Fruit fly (Drosophila melanogaster) whole organism, embryonic: ENCODE data around the gene CG17154.

Source experiments
- Ada2b ChIP-seq: fragments of 200-800 bp; sonication (Bioruptor generic); IDR thresholded peaks from 2 replicates; pipeline ENCODE4 v1.3.6; 2022; ENCODE audit warnings: missing biosample characterization, missing genetic modification characterization
- Bgb ChIP-seq: fragments of 200-800 bp; sonication (Bioruptor generic); IDR thresholded peaks from 2 replicates; pipeline ENCODE4 v1.3.6; 2022; ENCODE audit warnings: missing biosample characterization, missing genetic modification characterization; ENCODE audit not compliant: partially characterized antibody
- BtbVII ChIP-seq: fragments of 200-800 bp; sonication (Bioruptor generic); optimal IDR thresholded peaks from 3 replicates; lab custom pipeline; 2017; ENCODE audit warnings: missing biosample characterization, mild to moderate bottlenecking, missing genetic modification characterization
- CG10147 ChIP-seq: fragments of 200-800 bp; sonication (Bioruptor generic); optimal IDR thresholded peaks from 2 replicates; lab custom pipeline; 2019; ENCODE audit warnings: missing biosample characterization, mild to moderate bottlenecking, missing genetic modification characterization, moderate library complexity
- CG10267 ChIP-seq: fragments of 200-800 bp; sonication (Bioruptor generic); optimal IDR thresholded peaks from 2 replicates; lab custom pipeline; 2018; ENCODE audit warnings: missing biosample characterization, mild to moderate bottlenecking, missing genetic modification characterization, moderate library complexity
- CG11696 ChIP-seq: fragments of 200-800 bp; sonication (Bioruptor generic); IDR thresholded peaks from 2 replicates; pipeline ENCODE4 v1.3.6; 2022; ENCODE audit warnings: missing biosample characterization, missing genetic modification characterization
- CG12769 ChIP-seq: fragments of 200-800 bp; sonication (Bioruptor generic); optimal IDR thresholded peaks from 2 replicates; lab custom pipeline; 2019; ENCODE audit warnings: missing biosample characterization, mild to moderate bottlenecking, missing genetic modification characterization, moderate library complexity
- CG13424 ChIP-seq: fragments of 200-800 bp; sonication (Bioruptor generic); optimal IDR thresholded peaks from 2 replicates; lab custom pipeline; 2019; ENCODE audit warnings: missing biosample characterization, mild to moderate bottlenecking, missing genetic modification characterization, moderate library complexity
- CG15269 ChIP-seq: fragments of 200-800 bp; sonication (Bioruptor generic); optimal IDR thresholded peaks from 2 replicates; lab custom pipeline; 2018; ENCODE audit warnings: missing biosample characterization, mild to moderate bottlenecking, missing genetic modification characterization, moderate library complexity
- CG1603 ChIP-seq: fragments of 200-800 bp; sonication (Bioruptor generic); optimal IDR thresholded peaks from 2 replicates; lab custom pipeline; 2019; ENCODE audit warnings: missing biosample characterization, mild to moderate bottlenecking, missing genetic modification characterization, moderate library complexity
- CG16813 ChIP-seq: fragments of 200-800 bp; sonication (Bioruptor generic); IDR thresholded peaks from 3 replicates; pipeline ENCODE4 v1.3.6; 2022; ENCODE audit warnings: missing biosample characterization, missing genetic modification characterization; ENCODE audit not compliant: partially characterized antibody
- CG1832 ChIP-seq: fragments of 200-800 bp; sonication (Bioruptor generic); optimal IDR thresholded peaks from 2 replicates; lab custom pipeline; 2017; ENCODE audit warnings: missing biosample characterization, mild to moderate bottlenecking, missing genetic modification characterization, inconsistent platforms
- CG18764 ChIP-seq: fragments of 200-800 bp; sonication (Bioruptor generic); optimal IDR thresholded peaks from 3 replicates; lab custom pipeline; 2016; ENCODE audit warnings: missing biosample characterization, missing genetic modification characterization
- CG2199 ChIP-seq: fragments of 200-800 bp; sonication (Bioruptor generic); IDR thresholded peaks from 3 replicates; pipeline ENCODE4 v1.3.6; 2022; ENCODE audit warnings: missing biosample characterization, missing genetic modification characterization
- CG31365 ChIP-seq: fragments of 200-800 bp; sonication (Bioruptor generic); optimal IDR thresholded peaks from 2 replicates; lab custom pipeline; 2018; ENCODE audit warnings: missing biosample characterization, mild to moderate bottlenecking, missing genetic modification characterization
- CG33557 ChIP-seq: fragments of 200-800 bp; sonication (Bioruptor generic); optimal IDR thresholded peaks from 2 replicates; lab custom pipeline; 2019; ENCODE audit warnings: missing biosample characterization, mild to moderate bottlenecking, missing genetic modification characterization, moderate library complexity
- CG6175 ChIP-seq: fragments of 200-800 bp; sonication (Bioruptor generic); IDR thresholded peaks from 3 replicates; pipeline ENCODE4 v1.3.6; 2022; ENCODE audit warnings: missing biosample characterization, missing genetic modification characterization
- CTCF ChIP-seq: fragments of 200-800 bp; sonication (Bioruptor generic); optimal IDR thresholded peaks from 2 replicates; lab custom pipeline; 2017; ENCODE audit warnings: missing biosample characterization, mild to moderate bottlenecking, missing genetic modification characterization, moderate library complexity
- Dip3 ChIP-seq: fragments of 200-800 bp; sonication (Bioruptor generic); optimal IDR thresholded peaks from 3 replicates; lab custom pipeline; 2016; ENCODE audit warnings: missing biosample characterization, missing genetic modification characterization
- Drgx ChIP-seq: fragments of 200-800 bp; sonication (Bioruptor generic); IDR thresholded peaks from 2 replicates; pipeline ENCODE4 v1.3.6; 2022; ENCODE audit warnings: missing biosample characterization, missing genetic modification characterization
- Ets97D ChIP-seq: fragments of 200-800 bp; sonication (Bioruptor generic); optimal IDR thresholded peaks from 3 replicates; lab custom pipeline; 2016; ENCODE audit warnings: missing biosample characterization, missing genetic modification characterization
- Hmr ChIP-seq: fragments of 200-800 bp; sonication (Bioruptor generic); optimal IDR thresholded peaks from 3 replicates; lab custom pipeline; 2017; ENCODE audit warnings: mild to moderate bottlenecking, missing biosample characterization, missing genetic modification reagents, missing genetic modification characterization
- MESR4 ChIP-seq: fragments of 200-800 bp; sonication (Bioruptor generic); optimal IDR thresholded peaks from 2 replicates; lab custom pipeline; 2018; ENCODE audit warnings: missing biosample characterization, mild to moderate bottlenecking, missing genetic modification characterization, moderate library complexity
- NFAT ChIP-seq: fragments of 200-800 bp; sonication (Bioruptor generic); IDR thresholded peaks from 2 replicates; pipeline ENCODE4 v1.3.6; 2022; ENCODE audit warnings: missing biosample characterization, missing genetic modification characterization
- Rfx ChIP-seq: fragments of 200-800 bp; sonication (Bioruptor generic); IDR thresholded peaks from 2 replicates; pipeline ENCODE4 v1.3.6; 2022; ENCODE audit warnings: missing biosample characterization, missing genetic modification characterization
- ash1 ChIP-seq: fragments of 200-800 bp; sonication (Bioruptor generic); optimal IDR thresholded peaks from 2 replicates; lab custom pipeline; 2018; ENCODE audit warnings: missing biosample characterization, mild to moderate bottlenecking, missing genetic modification characterization
- crol ChIP-seq: fragments of 200-800 bp; sonication (Bioruptor generic); IDR thresholded peaks from 2 replicates; pipeline ENCODE4 v1.3.6; 2022; ENCODE audit warnings: missing biosample characterization, missing genetic modification characterization
- danr ChIP-seq: fragments of 200-800 bp; sonication (Bioruptor generic); IDR thresholded peaks from 2 replicates; pipeline ENCODE4 v1.3.6; 2022; ENCODE audit warnings: missing biosample characterization, missing genetic modification characterization
- gfzf ChIP-seq: fragments of 200-800 bp; sonication (Bioruptor generic); optimal IDR thresholded peaks from 2 replicates; lab custom pipeline; 2016; ENCODE audit warnings: missing biosample characterization, mild to moderate bottlenecking, missing genetic modification characterization, moderate library complexity
- hkb ChIP-seq, 2 experiments: fragments of 200-800 bp in 1 of 2; fragments of >200 bp in 1 of 2; sonication (Bioruptor generic) in 1 of 2; IDR thresholded peaks in 1 of 2; optimal IDR thresholded peaks in 1 of 2; 2 replicates each; pipeline versions ENCODE4 v1.3.6 to Lab custom; 2017 to 2022; ENCODE audit warnings: missing biosample characterization in 1 of 2, missing genetic modification characterization in 1 of 2
- jigr1 ChIP-seq: fragments of 200-800 bp; sonication (Bioruptor generic); IDR thresholded peaks from 3 replicates; pipeline ENCODE4 v1.3.6; 2022; ENCODE audit warnings: missing biosample characterization, missing genetic modification characterization
- nau ChIP-seq: fragments of 200-800 bp; sonication (Bioruptor generic); optimal IDR thresholded peaks from 3 replicates; lab custom pipeline; 2017; ENCODE audit warnings: missing biosample characterization, mild to moderate bottlenecking, missing genetic modification characterization, missing genetic modification reagents
- nerfin-2 ChIP-seq: fragments of 200-800 bp; sonication (Bioruptor generic); IDR thresholded peaks from 2 replicates; pipeline ENCODE4 v1.3.6; 2022; ENCODE audit warnings: missing biosample characterization, missing genetic modification characterization; ENCODE audit not compliant: partially characterized antibody
- pan ChIP-seq, 4 experiments: fragments of >200 bp in 3 of 4; fragments of 200-800 bp in 1 of 4; sonication (Bioruptor generic) in 1 of 4; optimal IDR thresholded peaks in 3 of 4; IDR thresholded peaks in 1 of 4; 2 replicates each; pipeline versions ENCODE4 v1.3.6 to Lab custom; 2017 to 2022; ENCODE audit warnings: missing biosample characterization in 2 of 4, missing genetic modification characterization in 2 of 4, mixed read lengths in 1 of 4
- pros ChIP-seq: fragments of 200-800 bp; sonication (Bioruptor generic); optimal IDR thresholded peaks from 3 replicates; lab custom pipeline; 2019; ENCODE audit warnings: missing biosample characterization, mild to moderate bottlenecking, missing genetic modification characterization, moderate library complexity
- pzg ChIP-seq: fragments of 200-800 bp; sonication (Bioruptor generic); optimal IDR thresholded peaks from 3 replicates; lab custom pipeline; 2018; ENCODE audit warnings: missing biosample characterization, mild to moderate bottlenecking, missing genetic modification characterization, moderate library complexity
- usp ChIP-seq: fragments of >200 bp; optimal IDR thresholded peaks from 2 replicates; lab custom pipeline; 2017; ENCODE audit warnings: missing biosample characterization, missing genetic modification characterization
- zf30C ChIP-seq: fragments of 200-800 bp; sonication (Bioruptor generic); optimal IDR thresholded peaks from 3 replicates; lab custom pipeline; 2018; ENCODE audit warnings: missing biosample characterization, mild to moderate bottlenecking, missing genetic modification characterization

Gene CG17154

dm6 chr3L:12066699-12067287 is 21.6 kb upstream of the CG17154 start (continued):
- peak; percentile 18 for TF ChIP-seq gfzf
- TF ChIP-seq CG1832 (GFP tag; lab: Kevin White, UChicago): no peak
- no peak for TF ChIP-seq MESR4
- no peak for TF ChIP-seq CG18764 (GFP tag; lab: Kevin White, UChicago)
- peak; percentile 25 for TF ChIP-seq pzg (GFP tag; lab: Kevin White, UChicago)
- peak; percentile 2 for TF ChIP-seq pros
- peak; percentile 11 for TF ChIP-seq Hmr (GFP tag; lab: Kevin White, UChicago)
- no peak for TF ChIP-seq CG31365
- no peak for TF ChIP-seq Dip3 (GFP tag; lab: Kevin White, UChicago)
- peak; percentile 44 for TF ChIP-seq CG1603 (tag; lab: Kevin White, UChicago)
- TF ChIP-seq Ets97D (GFP tag; lab: Kevin White, UChicago): no peak
- TF ChIP-seq ash1 (GFP tag; lab: Kevin White, UChicago): no peak
- TF ChIP-seq Ada2b (GFP tag; lab: Robert Waterston, UW): no peak
- no peak for TF ChIP-seq CG15269 (tag; lab: Kevin White, UChicago)
- TF ChIP-seq Bgb: peak; percentile 39; the same call in 1 of the 2 replicates
- no peak for TF ChIP-seq nau (GFP tag; lab: Kevin White, UChicago)
- no peak for TF ChIP-seq nerfin-2
- TF ChIP-seq Drgx (GFP tag; lab: Robert Waterston, UW): no peak
- TF ChIP-seq hkb (optimal IDR thresholded peaks at IDR 0.05; lab: Kevin White, UChicago): peak; percentile 96
- TF ChIP-seq hkb (GFP tag; IDR thresholded peaks at IDR 0.05; lab: Robert Waterston, UW): no peak
- TF ChIP-seq CTCF (GFP tag; lab: Kevin White, UChicago): peak; percentile 95
- TF ChIP-seq CG10267 (tag; lab: Kevin White, UChicago): peak; percentile 45
- no peak for TF ChIP-seq CG12769
- TF ChIP-seq NFAT (GFP tag; lab: Robert Waterston, UW): no peak
- no peak for TF ChIP-seq CG6175 (GFP tag; lab: Robert Waterston, UW)
- peak; percentile 79; the same call in 2 of the 3 replicates for TF ChIP-seq CG2199 (GFP tag; lab: Robert Waterston, UW)
- TF ChIP-seq CG33557 (GFP tag; lab: Kevin White, UChicago): no peak
- no peak for TF ChIP-seq CG10147 (GFP tag; lab: Kevin White, UChicago)
- no peak for TF ChIP-seq CG13424 (tag; lab: Kevin White, UChicago)
- TF ChIP-seq Rfx: no peak
- no peak for TF ChIP-seq usp (GFP tag; lab: Kevin White, UChicago)

dm6 chr3L:12072388-12072787 is 16.0 kb upstream of the CG17154 start:
- TF ChIP-seq jigr1 (GFP tag; lab: Robert Waterston, UW): no peak
- TF ChIP-seq pan (optimal IDR thresholded peaks at IDR 0.05; lab: Kevin White, UChicago): no peak
- TF ChIP-seq pan (GFP tag; optimal IDR thresholded peaks at IDR 0.05 in 1 of 2, IDR thresholded peaks at IDR 0.05 in 1 of 2): no peak
- TF ChIP-seq crol (GFP tag; lab: Robert Waterston, UW): peak; percentile 32; the same call in 1 of the 2 replicates
- TF ChIP-seq BtbVII: no peak
- no peak for TF ChIP-seq danr (GFP tag; lab: Robert Waterston, UW)
- no peak for TF ChIP-seq zf30C (GFP tag; lab: Kevin White, UChicago)
- no peak for TF ChIP-seq CG16813 (GFP tag; lab: Robert Waterston, UW)
- peak; percentile 82 for TF ChIP-seq Drgx (GFP tag; lab: Robert Waterston, UW)
- TF ChIP-seq CG11696 (GFP tag; lab: Robert Waterston, UW): no peak
